Worm (Caenorhabditis elegans) whole organism, dauer: Measurements from ENCODE around the gene Y49F6C.7.

Experiments used
- unc-62 ChIP-seq: sonication (generic microtip); optimal IDR thresholded peaks from 2 replicates; lab custom pipeline; 2017; ENCODE audit warnings: missing biosample characterization, missing genetic modification reagents, missing genetic modification characterization

The Y49F6C.7 gene

ce11 chrII:3370061-3370460, 2.1 kb upstream of the Y49F6C.7 start, which contains the start of gene Y49F6C.8:
Gene Y49F6C.8, minus strand, starts transcription at chrII:3370111.
- TF ChIP-seq unc-62 (GFP tag; lab: Kevin White, UChicago): no peak

ce11 chrII:3367100-3367499, 897 bp downstream of the Y49F6C.7 start, which contains the start of gene Y49F6C.6:
Gene Y49F6C.6, minus strand, starts transcription at chrII:3367200.
- TF ChIP-seq unc-62 (GFP tag; lab: Kevin White, UChicago): no peak

- TF ChIP-seq unc-62 (GFP tag; lab: Kevin White, UChicago): no peak
These were observed 9.2 kb downstream of the Y49F6C.7 start, which contains the start of the genes lido-14 and bath-27 for ce11 chrII:3358834-3359233. Gene lido-14, plus strand, starts transcription at chrII:3359134. Gene bath-27, plus strand, starts transcription at chrII:3359139.

ce11 chrII:3349820-3350291, 18.1 kb downstream of the Y49F6C.7 start, which contains the start of gene F14D2.8:
Gene F14D2.8, minus strand, starts transcription at chrII:3349870.
- TF ChIP-seq unc-62 (GFP tag; lab: Kevin White, UChicago): no peak

- no peak for TF ChIP-seq unc-62 (GFP tag; lab: Kevin White, UChicago)
These were observed 19.9 kb downstream of the Y49F6C.7 start, which contains the start of the genes F14D2.14 and bath-29 for ce11 chrII:3347940-3348610. Gene F14D2.14, minus strand, starts transcription at chrII:3347990. Gene bath-29, plus strand, starts transcription at chrII:3348560.

- TF ChIP-seq unc-62 (GFP tag; lab: Kevin White, UChicago): no peak
These were observed 21.6 kb downstream of the Y49F6C.7 start, which contains the start of gene bath-30 for ce11 chrII:3346328-3346780. Gene bath-30, minus strand, starts transcription at chrII:3346378.

ce11 chrII:3344917-3345316, 23.1 kb downstream of the Y49F6C.7 start, which contains the start of gene bath-28:
Gene bath-28, minus strand, starts transcription at chrII:3344967.
- no peak for TF ChIP-seq unc-62 (GFP tag; lab: Kevin White, UChicago)

- TF ChIP-seq unc-62 (GFP tag; lab: Kevin White, UChicago): no peak
These were observed 24.3 kb downstream of the Y49F6C.7 start, which contains the start of gene F14D2.15 for ce11 chrII:3343714-3344113. Gene F14D2.15, minus strand, starts transcription at chrII:3343814.

ce11 chrII:3341989-3342388, 26.0 kb downstream of the Y49F6C.7 start, which contains the start of gene F14D2.11:
Gene F14D2.11, minus strand, starts transcription at chrII:3342089.
- no peak for TF ChIP-seq unc-62 (GFP tag; lab: Kevin White, UChicago)

- no peak for TF ChIP-seq unc-62 (GFP tag; lab: Kevin White, UChicago)
These were observed 27.2 kb downstream of the Y49F6C.7 start for ce11 chrII:3340818-3341217.

- TF ChIP-seq unc-62 (GFP tag; lab: Kevin White, UChicago): no peak
These were observed 27.7 kb downstream of the Y49F6C.7 start, which contains the start of gene F14D2.5 for ce11 chrII:3340251-3340650. Gene F14D2.5, plus strand, starts transcription at chrII:3340551.

- TF ChIP-seq unc-62 (GFP tag; lab: Kevin White, UChicago): no peak
These were observed 29.4 kb downstream of the Y49F6C.7 start, which contains the start of gene F14D2.7 for ce11 chrII:3338556-3338955. Gene F14D2.7, minus strand, starts transcription at chrII:3338656.

- TF ChIP-seq unc-62 (GFP tag; lab: Kevin White, UChicago): no peak
These were observed 31.0 kb downstream of the Y49F6C.7 start, which contains the start of gene F14D2.19 for ce11 chrII:3337039-3337438. Gene F14D2.19, minus strand, starts transcription at chrII:3337139.

ce11 chrII:3332039-3332438, 36.0 kb downstream of the Y49F6C.7 start, which contains the start of gene irld-27:
Gene irld-27, plus strand, starts transcription at chrII:3332339.
- TF ChIP-seq unc-62 (GFP tag; lab: Kevin White, UChicago): no peak

- no peak for TF ChIP-seq unc-62 (GFP tag; lab: Kevin White, UChicago)
These were observed 40.9 kb downstream of the Y49F6C.7 start, which contains the start of gene Y46D2A.3 for ce11 chrII:3327104-3327503. Gene Y46D2A.3, minus strand, starts transcription at chrII:3327204.

- TF ChIP-seq unc-62 (GFP tag; lab: Kevin White, UChicago): no peak
These were observed 44.8 kb downstream of the Y49F6C.7 start, which contains the start of gene Y46D2A.2 for ce11 chrII:3323179-3323578. Gene Y46D2A.2, minus strand, starts transcription at chrII:3323279.
